Worm (Caenorhabditis elegans) whole organism, L4 larva: ENCODE data around the gene klp-6.

Experiments used
- D1046.2 ChIP-seq: fragments of 200-800 bp; sonication (Bioruptor generic); IDR thresholded peaks from 2 replicates; pipeline ENCODE4 v1.3.6; 2022; ENCODE audit warnings: missing genetic modification characterization, missing compliant biosample characterization
- F26F4.8 ChIP-seq: fragments of 200-800 bp; sonication (Bioruptor generic); conservative IDR thresholded peaks from 2 replicates; pipeline ENCODE4 v1.3.6; 2022; ENCODE audit warnings: missing genetic modification characterization, missing compliant biosample characterization
- F37D6.2 ChIP-seq: sonication (generic microtip); optimal IDR thresholded peaks from 2 replicates; lab custom pipeline; 2016; ENCODE audit warnings: mild to moderate bottlenecking, missing genetic modification characterization, missing compliant biosample characterization
- F44E2.7 ChIP-seq: fragments of 200-800 bp; sonication (Bioruptor generic); IDR thresholded peaks from 2 replicates; pipeline ENCODE4 v2.1.2; 2022; ENCODE audit warnings: missing genetic modification characterization, missing compliant biosample characterization
- R02D3.7 ChIP-seq: fragments of 150-350 bp; sonication (generic microtip); optimal IDR thresholded peaks from 3 replicates; lab custom pipeline; 2014; ENCODE audit warnings: missing biosample characterization, missing genetic modification characterization
- T26A8.4 ChIP-seq: fragments of 200-800 bp; sonication (Bioruptor generic); IDR thresholded peaks from 2 replicates; pipeline ENCODE4 v1.3.6; 2022; ENCODE audit warnings: missing genetic modification characterization, missing compliant biosample characterization
- Y105C5A.15 ChIP-seq: fragments of 200-800 bp; sonication (Bioruptor generic); IDR thresholded peaks from 2 replicates; pipeline ENCODE4 v1.3.6; 2022; ENCODE audit warnings: missing genetic modification characterization, missing compliant biosample characterization
- Y48G9A.11 ChIP-seq: fragments of 200-800 bp; sonication (Bioruptor generic); IDR thresholded peaks from 2 replicates; pipeline ENCODE4 v1.3.6; 2022; ENCODE audit warnings: missing genetic modification reagents, missing genetic modification characterization, missing compliant biosample characterization
- aha-1 ChIP-seq: fragments of 150-350 bp; peaks from one replicate; lab custom pipeline; 2014; ENCODE audit warnings: missing biosample characterization, missing genetic modification characterization
- attf-4 ChIP-seq: sonication (generic microtip); optimal IDR thresholded peaks from 3 replicates; lab custom pipeline; 2017; ENCODE audit warnings: missing biosample characterization, missing genetic modification characterization
- ceh-32 ChIP-seq: sonication (generic microtip); optimal IDR thresholded peaks from 2 replicates; lab custom pipeline; 2016; ENCODE audit warnings: mild to moderate bottlenecking, missing genetic modification characterization, missing compliant biosample characterization; ENCODE audit not compliant: poor library complexity
- ceh-44 ChIP-seq: fragments of 200-800 bp; sonication (Bioruptor generic); IDR thresholded peaks from 2 replicates; pipeline ENCODE4 v1.3.6; 2022; ENCODE audit warnings: missing genetic modification reagents, missing genetic modification characterization, missing compliant biosample characterization
- ceh-62 ChIP-seq: sonication (generic microtip); optimal IDR thresholded peaks from 2 replicates; lab custom pipeline; 2017; ENCODE audit warnings: missing biosample characterization, missing genetic modification characterization
- cey-2 ChIP-seq: sonication (generic microtip); optimal IDR thresholded peaks from 3 replicates; lab custom pipeline; 2017; ENCODE audit warnings: missing genetic modification characterization, mild to moderate bottlenecking, missing compliant biosample characterization, antibody characterized with exemption, borderline replicate concordance; ENCODE audit not compliant: insufficient read depth
- daf-16 ChIP-seq, 3 experiments: sonication (generic microtip); optimal IDR thresholded peaks; 2 replicates each; lab custom pipeline; 2016 to 2017; ENCODE audit warnings: missing genetic modification characterization in 3 of 3, missing genetic modification reagents in 3 of 3, mild to moderate bottlenecking in 2 of 3, missing compliant biosample characterization in 2 of 3, missing biosample characterization in 1 of 3, moderate library complexity in 1 of 3
- daf-19 ChIP-seq: fragments of 200-800 bp; sonication (Bioruptor generic); conservative IDR thresholded peaks from 2 replicates; pipeline ENCODE4 v1.3.6; 2022; ENCODE audit warnings: missing genetic modification characterization, missing compliant biosample characterization
- daf-8 ChIP-seq: fragments of 200-800 bp; sonication (Bioruptor generic); IDR thresholded peaks from 2 replicates; pipeline ENCODE4 v1.3.6; 2022; ENCODE audit warnings: missing genetic modification characterization, missing compliant biosample characterization
- dmd-6 ChIP-seq: fragments of 200-800 bp; sonication (Bioruptor generic); IDR thresholded peaks from 2 replicates; pipeline ENCODE4 v1.3.6; 2022; ENCODE audit warnings: missing genetic modification reagents, missing genetic modification characterization, missing compliant biosample characterization
- dmd-9 ChIP-seq: fragments of 200-800 bp; sonication (Bioruptor generic); IDR thresholded peaks from 2 replicates; pipeline ENCODE4 v1.3.6; 2022; ENCODE audit warnings: missing genetic modification reagents, missing genetic modification characterization, missing compliant biosample characterization
- egl-43 ChIP-seq: fragments of 200-800 bp; sonication (Bioruptor generic); IDR thresholded peaks from 2 replicates; pipeline ENCODE4 v1.3.6; 2022; ENCODE audit warnings: missing genetic modification reagents, missing genetic modification characterization, missing compliant biosample characterization
- fkh-10 ChIP-seq: fragments of 150-350 bp; optimal IDR thresholded peaks from 2 replicates; lab custom pipeline; 2014; ENCODE audit warnings: missing biosample characterization, missing genetic modification reagents, missing genetic modification characterization
- gei-8 ChIP-seq: fragments of 200-800 bp; sonication (Bioruptor generic); optimal IDR thresholded peaks from 2 replicates; lab custom pipeline; 2018; ENCODE audit warnings: mild to moderate bottlenecking, missing genetic modification characterization, missing compliant biosample characterization
- hmg-1.1 ChIP-seq: fragments of 200-800 bp; sonication (Bioruptor generic); IDR thresholded peaks from 2 replicates; pipeline ENCODE4 v1.3.6; 2022; ENCODE audit warnings: missing genetic modification reagents, missing genetic modification characterization, missing compliant biosample characterization
- lim-7 ChIP-seq: fragments of 200-800 bp; sonication (Bioruptor generic); IDR thresholded peaks from 2 replicates; pipeline ENCODE4 v1.3.6; 2022; ENCODE audit warnings: missing genetic modification characterization, missing compliant biosample characterization
- lin-1 ChIP-seq: fragments of 200-800 bp; sonication (Bioruptor generic); IDR thresholded peaks from 2 replicates; pipeline ENCODE4 v1.3.6; 2022; ENCODE audit warnings: missing genetic modification reagents, missing genetic modification characterization, missing compliant biosample characterization
- lin-13 ChIP-seq: fragments of 150-350 bp; optimal IDR thresholded peaks from 2 replicates; lab custom pipeline; 2014; ENCODE audit warnings: missing biosample characterization, missing genetic modification reagents, missing genetic modification characterization
- lin-15B ChIP-seq: fragments of 150-350 bp; sonication (generic microtip); optimal IDR thresholded peaks from 3 replicates; lab custom pipeline; 2014; ENCODE audit warnings: missing biosample characterization, missing genetic modification characterization
- madf-5 ChIP-seq, 2 experiments: fragments of 200-800 bp; sonication (Bioruptor generic); IDR thresholded peaks; 2 replicates each; pipeline ENCODE4 v1.3.6; 2022; ENCODE audit warnings: missing compliant biosample characterization in 2 of 2, missing genetic modification characterization in 2 of 2
- mdt-29 ChIP-seq: fragments of 200-800 bp; sonication (Bioruptor generic); IDR thresholded peaks from 2 replicates; pipeline ENCODE4 v1.3.6; 2022; ENCODE audit warnings: missing genetic modification reagents, missing genetic modification characterization, missing compliant biosample characterization
- mep-1 ChIP-seq: fragments of 150-350 bp; sonication (generic microtip); optimal IDR thresholded peaks from 3 replicates; lab custom pipeline; 2014; ENCODE audit warnings: missing biosample characterization, missing genetic modification characterization
- mes-2 ChIP-seq: sonication (generic microtip); optimal IDR thresholded peaks from 2 replicates; lab custom pipeline; 2016; ENCODE audit warnings: missing genotype, mild to moderate bottlenecking, missing genetic modification characterization, missing compliant biosample characterization; ENCODE audit not compliant: poor library complexity, severe bottlenecking
- mxl-2 ChIP-seq: fragments of 200-800 bp; sonication (Bioruptor generic); conservative IDR thresholded peaks from 2 replicates; pipeline ENCODE4 v1.3.6; 2022; ENCODE audit warnings: missing genetic modification reagents, missing genetic modification characterization, missing compliant biosample characterization
- mxl-3 ChIP-seq: fragments of 200-800 bp; sonication (Bioruptor generic); optimal IDR thresholded peaks from 2 replicates; lab custom pipeline; 2018; ENCODE audit warnings: mild to moderate bottlenecking, missing genetic modification characterization, missing compliant biosample characterization
- nhr-102 ChIP-seq: sonication (generic microtip); optimal IDR thresholded peaks from 2 replicates; lab custom pipeline; 2016; ENCODE audit warnings: mild to moderate bottlenecking, missing genetic modification characterization, moderate library complexity, missing compliant biosample characterization
- nhr-25 ChIP-seq: sonication (generic microtip); optimal IDR thresholded peaks from 2 replicates; lab custom pipeline; 2017; ENCODE audit warnings: missing genetic modification characterization, mild to moderate bottlenecking, missing compliant biosample characterization, antibody characterized with exemption, moderate library complexity, borderline replicate concordance; ENCODE audit not compliant: insufficient read depth
- nhr-77 ChIP-seq: fragments of 150-350 bp; optimal IDR thresholded peaks from 2 replicates; lab custom pipeline; 2014; ENCODE audit warnings: missing biosample characterization, missing genetic modification characterization
- pha-4 ChIP-seq, 2 experiments: fragments of 150-350 bp in 1 of 2; fragments of 200-800 bp in 1 of 2; sonication (Bioruptor generic) in 1 of 2; IDR thresholded peaks in 1 of 2; optimal IDR thresholded peaks in 1 of 2; 2 replicates each; pipeline versions ENCODE4 v1.3.6 to Lab custom; 2014 to 2022; ENCODE audit warnings: missing genetic modification characterization in 2 of 2, missing genetic modification reagents in 2 of 2, missing biosample characterization in 1 of 2, missing compliant biosample characterization in 1 of 2
- saeg-2 ChIP-seq: fragments of 200-800 bp; sonication (Bioruptor generic); IDR thresholded peaks from 2 replicates; pipeline ENCODE4 v1.3.6; 2022; ENCODE audit warnings: missing genetic modification reagents, missing genetic modification characterization, missing compliant biosample characterization
- set-16 ChIP-seq: fragments of 200-800 bp; sonication (Bioruptor generic); IDR thresholded peaks from 2 replicates; pipeline ENCODE4 v1.3.6; 2022; ENCODE audit warnings: missing genetic modification reagents, missing genetic modification characterization, missing compliant biosample characterization
- snpc-1.2 ChIP-seq: fragments of 200-800 bp; sonication (Bioruptor generic); IDR thresholded peaks from 2 replicates; pipeline ENCODE4 v1.3.6; 2022; ENCODE audit warnings: missing genetic modification reagents, missing genetic modification characterization, missing compliant biosample characterization
- snpc-4 ChIP-seq: fragments of 150-350 bp; optimal IDR thresholded peaks from 2 replicates; lab custom pipeline; 2014; ENCODE audit warnings: missing biosample characterization, missing genetic modification characterization
- spr-1 ChIP-seq: sonication (generic microtip); optimal IDR thresholded peaks from 2 replicates; lab custom pipeline; 2016; ENCODE audit warnings: mild to moderate bottlenecking, missing genetic modification characterization, missing compliant biosample characterization
- unc-130 ChIP-seq: sonication (generic microtip); optimal IDR thresholded peaks from 2 replicates; lab custom pipeline; 2016; ENCODE audit warnings: missing genetic modification reagents, missing genetic modification characterization, missing compliant biosample characterization
- unc-62 ChIP-seq, 3 experiments: fragments of 150-350 bp in 1 of 3; sonication (generic microtip); optimal IDR thresholded peaks in 2 of 3; peaks in 1 of 3; 1 replicate in 1 of 3; 2 replicates in 2 of 3; lab custom pipeline; 2014 to 2017; ENCODE audit warnings: missing biosample characterization in 3 of 3, missing genetic modification characterization in 3 of 3, missing genetic modification reagents in 3 of 3, missing genotype in 1 of 3
- zag-1 ChIP-seq: fragments of 150-350 bp; optimal IDR thresholded peaks from 2 replicates; lab custom pipeline; 2014; ENCODE audit warnings: missing biosample characterization, missing genetic modification characterization
- ztf-7 ChIP-seq: fragments of 150-350 bp; optimal IDR thresholded peaks from 2 replicates; lab custom pipeline; 2014; ENCODE audit warnings: missing biosample characterization, missing genetic modification characterization

Gene klp-6

DNA sequence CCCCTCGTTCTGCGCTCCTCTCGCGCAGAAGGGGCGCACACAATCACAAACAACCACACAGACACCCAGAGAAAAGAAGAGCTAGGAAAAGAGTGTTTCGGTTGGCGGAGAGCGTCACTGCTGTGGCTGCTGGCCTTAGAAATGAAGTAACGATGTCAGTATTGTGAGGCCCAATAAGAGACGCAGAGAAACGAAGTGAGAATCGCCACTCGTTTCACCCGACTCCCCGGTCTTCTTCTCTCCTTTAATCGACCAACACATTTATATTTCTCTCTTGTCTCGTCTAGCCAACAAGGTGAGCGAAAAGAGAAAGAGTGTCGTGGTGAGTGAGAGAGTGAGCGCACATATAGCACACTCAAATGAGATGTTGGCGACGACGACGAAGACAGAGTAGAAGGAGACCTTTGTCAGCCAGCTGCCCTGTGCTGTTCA, 16.8 kb upstream of the klp-6 start (continued):
- TF ChIP-seq ceh-32 (tag; lab: Kevin White, UChicago) (no peak), nhr-25 (tag; lab: Kevin White, UChicago) (peak; percentile 62), nhr-77 (tag; lab: Kevin White, UChicago) (peak; percentile 85), spr-1 (tag; lab: Kevin White, UChicago) (peak; percentile 54), hmg-1.1 (GFP tag; lab: Robert Waterston, UW) (peak; percentile 93), F26F4.8 (GFP tag; lab: Robert Waterston, UW) (no peak), lin-13 (GFP tag; lab: Kevin White, UChicago) (peak; percentile 63), daf-19 (GFP tag; lab: Robert Waterston, UW) (no peak), lim-7 (GFP tag; lab: Robert Waterston, UW) (0 out of 2 replicates have a peak, but pooled peaks have one; percentile 35), pha-4 (GFP tag; IDR thresholded peaks at IDR 0.05; lab: Robert Waterston, UW) (peak; percentile 76; the same call in 1 of the 2 replicates), pha-4 (tag; optimal IDR thresholded peaks at IDR 0.05; lab: Kevin White, UChicago) (peak; percentile 16), fkh-10 (GFP tag; lab: Kevin White, UChicago) (peak; percentile 70), aha-1 (tag; lab: Kevin White, UChicago) (peak; percentile 98), nhr-102 (tag; lab: Kevin White, UChicago) (peak; percentile 48), Y48G9A.11 (GFP tag; lab: Robert Waterston, UW) (no peak), unc-130 (GFP tag; lab: Kevin White, UChicago) (no peak), cey-2 (peak; percentile 28), mep-1 (tag; lab: Kevin White, UChicago) (peak; percentile 97), snpc-1.2 (GFP tag; lab: Robert Waterston, UW) (no peak), ceh-62 (tag; lab: Kevin White, UChicago) (no peak), daf-8 (GFP tag; lab: Robert Waterston, UW) (no peak), mes-2 (tag; lab: Kevin White, UChicago) (peak; percentile 75), set-16 (GFP tag; lab: Robert Waterston, UW) (peak; percentile 77)

DNA sequence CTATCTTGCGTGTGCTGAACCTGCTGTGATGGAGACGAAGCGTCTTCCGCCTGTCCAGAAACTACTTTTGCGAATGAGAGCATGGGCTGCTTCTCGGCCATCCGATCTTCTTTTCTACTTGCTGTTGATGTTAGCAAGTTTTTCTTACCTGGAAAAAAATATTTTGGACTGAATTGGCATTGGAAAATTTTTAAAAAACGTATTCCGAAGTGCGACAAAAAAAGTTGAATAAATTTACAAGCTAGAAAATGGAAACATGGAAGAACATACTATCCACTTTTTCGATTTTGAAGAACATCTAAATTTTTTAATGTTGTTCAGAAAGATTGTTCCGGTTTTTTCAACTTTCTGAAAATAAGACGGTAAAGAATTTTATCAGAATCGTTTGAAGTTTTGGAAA, 13.2 kb upstream of the klp-6 start, which contains the start of gene larp-1:
TSS of gene larp-1 (minus strand) at position 101 of the 400 bp plus-strand sequence.
- TF ChIP-seq D1046.2 (no peak), daf-16 (GFP tag; optimal IDR thresholded peaks at IDR 0.05; lab: Kevin White, UChicago) (no peak), daf-16 (tag; optimal IDR thresholded peaks at IDR 0.05; lab: Kevin White, UChicago) (no peak), mxl-3 (GFP tag; lab: Kevin White, UChicago) (no peak), dmd-6 (GFP tag; lab: Robert Waterston, UW) (no peak), gei-8 (no peak), F37D6.2 (tag; lab: Kevin White, UChicago) (no peak), lin-1 (GFP tag; lab: Robert Waterston, UW) (no peak), attf-4 (tag; lab: Kevin White, UChicago) (no peak), zag-1 (tag; lab: Kevin White, UChicago) (no peak), mdt-29 (GFP tag; lab: Robert Waterston, UW) (no peak), R02D3.7 (tag; lab: Kevin White, UChicago) (no peak), T26A8.4 (GFP tag; lab: Robert Waterston, UW) (no peak), dmd-9 (GFP tag; lab: Robert Waterston, UW) (no peak), snpc-4 (no peak)

DNA sequence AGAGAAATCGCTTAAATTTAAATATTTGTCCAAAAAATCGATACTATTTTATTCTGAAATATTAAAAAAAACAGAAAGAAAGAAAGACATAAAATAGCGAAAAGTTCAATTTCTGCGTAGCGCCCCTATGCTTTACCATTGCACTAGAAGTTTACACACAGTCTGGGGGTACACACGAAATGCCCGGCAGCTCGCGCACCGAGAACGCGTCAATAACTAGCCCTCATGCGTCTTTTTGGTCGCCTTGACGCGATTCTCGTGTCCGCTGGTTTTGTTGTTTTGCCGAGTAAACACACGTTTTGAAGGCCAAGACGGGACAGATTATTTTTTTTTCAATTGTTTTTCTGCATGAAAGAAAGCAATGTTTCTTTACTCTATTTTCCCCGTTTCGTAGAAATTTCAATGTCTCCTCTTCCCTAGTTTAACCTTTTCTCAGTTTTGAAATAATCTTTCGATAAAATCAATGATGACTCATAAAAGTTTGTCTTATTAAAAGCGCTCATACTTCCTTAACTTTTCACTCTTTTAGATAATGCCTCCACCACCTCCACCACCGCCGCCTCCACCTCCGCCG, 12.5 kb upstream of the klp-6 start, which contains the start of gene wip-1:
TSS of gene wip-1 (plus strand) at position 524 of the 574 bp plus-strand sequence.
- peak; percentile 87 for TF ChIP-seq F44E2.7 (GFP tag; lab: Robert Waterston, UW)
- peak; percentile 93 for TF ChIP-seq ztf-7
- TF ChIP-seq ceh-44 (GFP tag; lab: Robert Waterston, UW) = peak; percentile 46; the same call in 1 of the 2 replicates
- TF ChIP-seq lin-1 (GFP tag; lab: Robert Waterston, UW) = peak; percentile 96
- TF ChIP-seq madf-5 (GFP tag; IDR thresholded peaks at IDR 0.05; lab: Robert Waterston, UW) = peak in 1 of 2 experiments; percentile 90; a peak in 1 of 4 replicates
- peak; percentile 87; the same call in 1 of the 2 replicates for TF ChIP-seq saeg-2 (GFP tag; lab: Robert Waterston, UW)
- TF ChIP-seq unc-62 (GFP tag; optimal IDR thresholded peaks at IDR 0.05 in 1 of 2; lab: Kevin White, UChicago) = peak in 1 of 2 experiments; percentile 99
- peak; percentile 30 for TF ChIP-seq unc-62 (tag; optimal IDR thresholded peaks at IDR 0.05; lab: Kevin White, UChicago)
- peak; percentile 84; the same call in 1 of the 2 replicates for TF ChIP-seq Y105C5A.15 (GFP tag; lab: Robert Waterston, UW)
- TF ChIP-seq mxl-2 (GFP tag; lab: Robert Waterston, UW) = peak; percentile 62
- peak; percentile 96 for TF ChIP-seq egl-43 (GFP tag; lab: Robert Waterston, UW)
- peak; percentile 98 for TF ChIP-seq hmg-1.1 (GFP tag; lab: Robert Waterston, UW)
- TF ChIP-seq lin-15B (tag; lab: Kevin White, UChicago) = peak; percentile 65
